Worm (Caenorhabditis elegans): ENCODE results near the gene slc-9B.2.
"Not testable (repeated sequence)": the region's sequence is repeated elsewhere in the genome, so short reads cannot be mapped to it uniquely, and the experiment has no call there.

Gene slc-9B.2

DNA sequence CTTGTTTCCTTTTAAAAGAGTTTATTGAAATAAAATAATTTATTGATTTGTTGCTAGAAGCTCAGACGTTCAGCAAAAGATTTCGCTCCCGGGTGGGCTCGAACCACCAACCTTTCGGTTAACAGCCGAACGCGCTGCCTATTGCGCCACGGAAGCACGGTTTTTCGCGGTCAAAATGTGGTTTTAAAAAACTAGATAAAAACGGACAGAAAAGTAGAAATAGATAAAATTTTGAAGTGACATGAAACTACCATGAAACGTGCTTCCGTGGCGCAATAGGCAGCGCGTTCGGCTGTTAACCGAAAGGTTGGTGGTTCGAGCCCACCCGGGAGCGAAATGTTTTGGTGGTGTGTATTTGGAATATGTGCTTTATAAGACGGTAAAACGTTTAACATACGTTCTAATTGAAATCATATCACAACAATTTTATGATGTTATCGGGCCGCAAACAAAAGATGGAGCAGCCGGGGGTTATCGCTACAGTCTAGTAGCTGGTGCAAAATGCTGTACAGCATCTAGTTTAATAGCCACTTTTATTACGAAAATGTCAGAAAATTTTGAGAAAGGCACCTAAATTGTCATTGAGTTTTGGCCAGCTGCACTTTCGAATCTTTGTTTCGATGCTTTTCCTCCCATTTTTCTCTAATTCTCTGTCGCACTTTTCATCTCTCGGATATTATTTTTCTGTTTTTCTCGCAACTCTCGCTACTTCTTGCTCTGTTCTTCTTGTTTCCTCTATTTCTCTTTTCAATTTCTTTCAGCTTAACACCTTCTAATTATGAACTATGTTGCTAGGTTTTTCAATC is at the start of gene slc-9B.2:
Gene slc-9B.2 (plus strand): TSS at position 756 of the 806 bp plus-strand sequence.
- TF ChIP-seq W03F9.2, dao-5, him-1 (tag; optimal IDR thresholded peaks at IDR 0.05): not testable (repeated sequence)

- TF ChIP-seq dao-5 (tag; optimal IDR thresholded peaks at IDR 0.05): no peak
- no peak for TF ChIP-seq W03F9.2 (tag; optimal IDR thresholded peaks at IDR 0.05)
- TF ChIP-seq him-1 (tag; optimal IDR thresholded peaks at IDR 0.05): no peak
Observed at ce11 chrV:16292409-16292808, 46.4 kb upstream of the slc-9B.2 start, which contains the start of gene oac-5. Gene oac-5, plus strand, starts transcription at chrV:16292709.

- no peak for TF ChIP-seq W03F9.2 (tag; optimal IDR thresholded peaks at IDR 0.05)
- TF ChIP-seq him-1 (tag; optimal IDR thresholded peaks at IDR 0.05): no peak
- no peak for TF ChIP-seq dao-5 (tag; optimal IDR thresholded peaks at IDR 0.05)
Observed at ce11 chrV:16297070-16297469, 41.8 kb upstream of the slc-9B.2 start, which contains the start of gene srbc-83. Gene srbc-83, plus strand, starts transcription at chrV:16297370.

DNA sequence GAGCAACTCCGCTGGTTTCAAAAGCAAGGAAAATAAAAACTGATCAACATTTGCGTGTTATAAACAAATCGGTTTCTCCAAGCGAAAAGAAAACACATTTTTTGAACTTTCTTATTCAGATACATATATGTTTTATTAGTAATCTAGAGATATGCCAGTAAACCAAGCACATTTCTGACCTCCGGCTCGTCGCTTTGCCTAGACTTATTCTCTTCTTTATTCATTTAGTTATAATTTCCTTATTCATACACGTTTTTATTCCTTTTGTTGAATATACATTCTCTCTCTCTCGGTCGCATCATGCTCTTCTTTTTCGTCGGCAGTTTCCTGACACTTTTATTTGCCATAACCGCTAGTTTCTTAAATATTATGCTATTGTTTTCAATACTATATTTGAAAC is 40.2 kb upstream of the slc-9B.2 start, which contains the start of gene srbc-84:
Gene srbc-84 (plus strand): TSS at position 301 of the 400 bp plus-strand sequence.
- no peak for TF ChIP-seq him-1 (tag; optimal IDR thresholded peaks at IDR 0.05)
- TF ChIP-seq W03F9.2 (tag; optimal IDR thresholded peaks at IDR 0.05): no peak
- TF ChIP-seq dao-5 (tag; optimal IDR thresholded peaks at IDR 0.05): no peak

ce11 chrV:16299834-16300233 is 39.0 kb upstream of the slc-9B.2 start:
- no peak for TF ChIP-seq dao-5 (tag; optimal IDR thresholded peaks at IDR 0.05)
- TF ChIP-seq him-1 (tag; optimal IDR thresholded peaks at IDR 0.05): no peak
- no peak for TF ChIP-seq W03F9.2 (tag; optimal IDR thresholded peaks at IDR 0.05)

ce11 chrV:16300276-16300675 is 38.6 kb upstream of the slc-9B.2 start, which contains the start of gene srbc-82:
Gene srbc-82, plus strand, starts transcription at chrV:16300576.
- TF ChIP-seq W03F9.2 (tag; optimal IDR thresholded peaks at IDR 0.05): no peak
- TF ChIP-seq him-1 (tag; optimal IDR thresholded peaks at IDR 0.05): no peak
- TF ChIP-seq dao-5 (tag; optimal IDR thresholded peaks at IDR 0.05): no peak

DNA sequence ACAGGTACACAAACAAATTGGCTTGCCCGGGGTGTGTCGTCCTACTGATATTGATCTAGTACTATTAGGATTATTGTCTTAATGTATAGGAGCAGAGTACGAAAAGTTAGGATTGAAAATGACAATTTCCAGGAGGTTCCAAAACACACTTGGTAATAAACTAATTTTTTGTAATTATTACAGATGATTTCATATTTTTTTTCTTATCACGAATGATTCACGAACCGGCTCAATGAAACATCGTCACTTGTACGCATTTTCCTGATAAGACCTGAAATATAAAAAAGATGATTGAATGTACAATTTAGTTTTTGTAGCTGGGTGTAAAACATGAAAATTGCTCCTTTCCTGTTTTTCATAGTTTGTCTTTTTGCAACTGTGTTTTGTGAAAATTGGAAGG is 36.4 kb upstream of the slc-9B.2 start, which contains the start of the genes C31A11.13 and oac-6:
Gene C31A11.13 (minus strand): TSS at position 113 of the 400 bp plus-strand sequence.
Gene oac-6 (plus strand): TSS at position 279 of the 400 bp plus-strand sequence.
- no peak for TF ChIP-seq dao-5 (tag; optimal IDR thresholded peaks at IDR 0.05)
- TF ChIP-seq W03F9.2 (tag; optimal IDR thresholded peaks at IDR 0.05): no peak
- no peak for TF ChIP-seq him-1 (tag; optimal IDR thresholded peaks at IDR 0.05)

ce11 chrV:16307253-16307652 is 31.6 kb upstream of the slc-9B.2 start, which contains the start of gene srxa-7:
Gene srxa-7, plus strand, starts transcription at chrV:16307553.
- TF ChIP-seq dao-5 (tag; optimal IDR thresholded peaks at IDR 0.05): no peak

ce11 chrV:16308343-16308742 is 30.5 kb upstream of the slc-9B.2 start:
- TF ChIP-seq him-1 (tag; optimal IDR thresholded peaks at IDR 0.05) (no peak), W03F9.2 (tag; optimal IDR thresholded peaks at IDR 0.05) (no peak), dao-5 (tag; optimal IDR thresholded peaks at IDR 0.05) (no peak)

- no peak for TF ChIP-seq dao-5 (tag; optimal IDR thresholded peaks at IDR 0.05)
- no peak for TF ChIP-seq W03F9.2 (tag; optimal IDR thresholded peaks at IDR 0.05)
- TF ChIP-seq him-1 (tag; optimal IDR thresholded peaks at IDR 0.05): no peak
Observed at ce11 chrV:16309523-16309922, 29.3 kb upstream of the slc-9B.2 start, which contains the start of gene oac-7. Gene oac-7, plus strand, starts transcription at chrV:16309805.

DNA sequence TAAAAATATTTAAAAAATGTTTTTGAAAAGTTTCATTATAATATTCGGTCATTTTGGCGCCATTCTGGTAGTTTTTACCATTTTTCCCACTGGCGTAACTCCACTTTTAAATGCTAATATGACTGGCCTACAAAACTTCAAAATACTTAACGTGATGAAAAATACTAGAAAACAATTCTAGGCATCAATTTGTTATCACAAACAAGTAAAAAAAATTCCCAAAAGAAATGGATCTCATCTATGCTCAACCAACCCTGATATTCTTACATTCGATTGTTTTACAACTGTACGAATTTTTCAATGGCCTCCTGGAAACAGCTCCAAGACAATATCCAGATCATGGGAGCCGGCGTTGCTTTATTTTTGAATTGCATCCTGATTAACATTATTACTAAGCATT is 23.8 kb upstream of the slc-9B.2 start, which contains the start of gene str-214:
Gene str-214 (plus strand): TSS at position 301 of the 400 bp plus-strand sequence.
- no peak for TF ChIP-seq him-1 (tag; optimal IDR thresholded peaks at IDR 0.05)
- TF ChIP-seq W03F9.2 (tag; optimal IDR thresholded peaks at IDR 0.05): no peak
- no peak for TF ChIP-seq dao-5 (tag; optimal IDR thresholded peaks at IDR 0.05)

DNA sequence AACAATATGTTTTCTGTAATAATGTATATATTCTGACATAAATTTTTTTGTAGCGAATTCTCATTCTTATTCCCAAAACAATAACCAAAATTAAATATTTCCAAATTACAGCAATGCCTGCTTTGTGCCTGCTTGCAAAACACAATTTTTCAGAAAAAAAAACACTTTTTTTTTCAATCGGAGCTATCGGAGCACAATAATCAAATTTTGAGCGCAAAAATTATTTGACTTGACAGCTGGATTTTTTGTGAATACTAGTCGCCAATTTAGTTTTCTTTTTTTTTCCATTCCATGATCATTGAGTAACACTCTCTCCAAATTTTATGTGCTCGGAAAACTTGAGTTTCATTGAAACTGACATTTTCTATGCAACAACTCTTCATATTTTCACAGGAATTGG is 21.6 kb upstream of the slc-9B.2 start, which contains the start of gene srh-180:
Gene srh-180 (plus strand): TSS at position 301 of the 400 bp plus-strand sequence.
- TF ChIP-seq dao-5 (tag; optimal IDR thresholded peaks at IDR 0.05) (no peak), him-1 (tag; optimal IDR thresholded peaks at IDR 0.05) (no peak), W03F9.2 (tag; optimal IDR thresholded peaks at IDR 0.05) (no peak)

DNA sequence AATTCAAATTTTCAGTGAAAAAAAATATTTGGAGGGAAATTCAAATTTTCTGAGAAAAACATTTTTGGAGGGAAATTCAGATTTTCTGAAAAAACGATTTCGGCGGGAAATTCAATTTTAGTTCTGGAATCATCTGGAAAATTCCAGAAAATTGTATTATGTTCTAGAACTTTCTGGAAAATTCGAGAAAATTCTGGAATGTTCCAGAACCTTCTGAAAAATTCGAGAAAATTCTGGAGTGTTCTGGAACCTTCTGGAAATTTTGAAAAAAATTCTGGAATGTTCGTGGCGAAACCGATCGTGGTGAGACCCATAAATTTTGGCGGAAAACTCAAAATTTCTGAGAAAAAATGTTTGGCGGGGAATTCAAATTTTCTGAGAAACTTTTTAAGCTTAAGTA is 16.7 kb upstream of the slc-9B.2 start:
- TF ChIP-seq W03F9.2 (tag; optimal IDR thresholded peaks at IDR 0.05) (no peak), him-1 (tag; optimal IDR thresholded peaks at IDR 0.05) (no peak), dao-5 (tag; optimal IDR thresholded peaks at IDR 0.05) (no peak)

DNA sequence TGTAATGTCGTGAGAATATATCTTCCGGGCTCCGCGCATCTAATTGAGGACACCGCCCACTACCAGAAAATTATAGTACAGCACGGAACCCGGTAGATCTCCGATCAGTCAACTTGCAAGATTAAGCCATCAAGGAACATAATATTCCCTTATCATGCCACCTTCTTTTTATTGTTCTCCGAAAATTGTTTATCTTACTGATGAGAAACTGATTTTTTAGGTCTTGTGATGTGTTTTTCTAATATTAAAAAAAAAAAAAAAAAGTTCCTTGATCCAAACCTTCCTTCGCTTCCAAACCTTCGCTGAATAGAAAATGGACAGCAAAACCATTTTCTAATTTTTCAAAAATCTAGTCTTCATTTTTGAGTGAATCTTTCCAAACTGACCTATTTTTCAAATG is 10.0 kb upstream of the slc-9B.2 start, which contains the start of gene F57G8.7:
Gene F57G8.7 (plus strand): TSS at position 301 of the 400 bp plus-strand sequence.
- no peak for TF ChIP-seq W03F9.2 (tag; optimal IDR thresholded peaks at IDR 0.05)
- TF ChIP-seq him-1 (tag; optimal IDR thresholded peaks at IDR 0.05): no peak
- no peak for TF ChIP-seq dao-5 (tag; optimal IDR thresholded peaks at IDR 0.05)
